Worm (Caenorhabditis elegans): Measurements from ENCODE around the gene F09E5.14.

F09E5.14 gene

ce11 chrII:5320205-5320951 lies 24.3 kb downstream of the F09E5.14 start (continued):
- TF ChIP-seq fkh-4 (tag; optimal IDR thresholded peaks at IDR 0.05; ENCODE audit: borderline replicate concordance), result peak; percentile 4
- no peak for TF ChIP-seq lin-13 (GFP tag; optimal IDR thresholded peaks at IDR 0.05)
- TF ChIP-seq sptf-1 (tag; optimal IDR thresholded peaks at IDR 0.05), result no peak
- TF ChIP-seq dsc-1 (tag; optimal IDR thresholded peaks at IDR 0.05), result peak; percentile 69
- TF ChIP-seq nhr-90 (tag; optimal IDR thresholded peaks at IDR 0.05; ENCODE audit: poor library complexity), result no peak
- TF ChIP-seq aha-1 (tag; optimal IDR thresholded peaks at IDR 0.05), result no peak
- no peak for TF ChIP-seq unc-86 (tag; optimal IDR thresholded peaks at IDR 0.05)
- peak; percentile 91 for TF ChIP-seq nhr-85 (tag)
- TF ChIP-seq fos-1 (tag; optimal IDR thresholded peaks at IDR 0.05), result no peak
- peak; percentile 58 for TF ChIP-seq elt-2 (tag; optimal IDR thresholded peaks at IDR 0.05)
- TF ChIP-seq lsy-2 (tag; optimal IDR thresholded peaks at IDR 0.05), result peak in 1 of 2 experiments; percentile 44
- no peak for TF ChIP-seq unc-30 (tag; optimal IDR thresholded peaks at IDR 0.05)
- TF ChIP-seq nhr-20 (tag; optimal IDR thresholded peaks at IDR 0.05), result peak; percentile 47
- TF ChIP-seq tbx-2 (tag; optimal IDR thresholded peaks at IDR 0.05), result no peak
- TF ChIP-seq unc-98 (GFP tag; IDR thresholded peaks at IDR 0.05), result no peak
- no peak for TF ChIP-seq lin-39 (tag; optimal IDR thresholded peaks at IDR 0.05)
- peak; percentile 93 for TF ChIP-seq nhr-77 (tag; optimal IDR thresholded peaks at IDR 0.05)
- TF ChIP-seq nhr-19 (GFP tag; conservative IDR thresholded peaks at IDR 0.05), result no peak
- no peak for TF ChIP-seq lin-15B (tag; optimal IDR thresholded peaks at IDR 0.05)
- no peak for TF ChIP-seq egl-27 (tag; optimal IDR thresholded peaks at IDR 0.05)
- no peak for TF ChIP-seq zag-1 (tag; optimal IDR thresholded peaks at IDR 0.05)
- TF ChIP-seq mep-1 (tag; optimal IDR thresholded peaks at IDR 0.05), result peak; percentile 51

ce11 chrII:5311746-5312145 lies 32.9 kb downstream of the F09E5.14 start, which contains the start of gene gcy-12:
Gene gcy-12 (plus strand): TSS chrII:5312046.
- TF ChIP-seq nhr-11 (tag; optimal IDR thresholded peaks at IDR 0.05) (no peak), lsy-2 (tag; optimal IDR thresholded peaks at IDR 0.05) (no peak), unc-130 (tag; optimal IDR thresholded peaks at IDR 0.05) (no peak), ceh-63 (GFP tag; optimal IDR thresholded peaks at IDR 0.05) (no peak), grh-1 (GFP tag; IDR thresholded peaks at IDR 0.05) (no peak), mdl-1 (tag; optimal IDR thresholded peaks at IDR 0.05) (no peak), nhr-12 (tag; optimal IDR thresholded peaks at IDR 0.05) (no peak), fos-1 (tag; optimal IDR thresholded peaks at IDR 0.05) (no peak), nhr-76 (tag; optimal IDR thresholded peaks at IDR 0.05) (no peak)

ce11 chrII:5310795-5311194 lies 33.9 kb downstream of the F09E5.14 start:
- TF ChIP-seq vab-15 (tag; optimal IDR thresholded peaks at IDR 0.05) (no peak), egl-13 (tag; optimal IDR thresholded peaks at IDR 0.05) (peak; percentile 3), dsc-1 (tag; optimal IDR thresholded peaks at IDR 0.05) (peak; percentile 71), pax-3 (tag; optimal IDR thresholded peaks at IDR 0.05) (no peak)

ce11 chrII:5309720-5310119 lies 35.0 kb downstream of the F09E5.14 start:
- no peak for TF ChIP-seq efl-3 (GFP tag; optimal IDR thresholded peaks at IDR 0.05)
- TF ChIP-seq irx-1 (tag; optimal IDR thresholded peaks at IDR 0.05), result no peak
- TF ChIP-seq hlh-4 (tag; optimal IDR thresholded peaks at IDR 0.05), result no peak
- no peak for TF ChIP-seq hpl-2 (GFP tag; optimal IDR thresholded peaks at IDR 0.05)
- TF ChIP-seq lin-39 (tag; optimal IDR thresholded peaks at IDR 0.05), result no peak
